Worm (Caenorhabditis elegans): ENCODE measurements around the gene K03H1.12.
A peak's percentile ranks its signal among the peaks of the same experiment; 100 is the strongest.

The K03H1.12 gene

DNA sequence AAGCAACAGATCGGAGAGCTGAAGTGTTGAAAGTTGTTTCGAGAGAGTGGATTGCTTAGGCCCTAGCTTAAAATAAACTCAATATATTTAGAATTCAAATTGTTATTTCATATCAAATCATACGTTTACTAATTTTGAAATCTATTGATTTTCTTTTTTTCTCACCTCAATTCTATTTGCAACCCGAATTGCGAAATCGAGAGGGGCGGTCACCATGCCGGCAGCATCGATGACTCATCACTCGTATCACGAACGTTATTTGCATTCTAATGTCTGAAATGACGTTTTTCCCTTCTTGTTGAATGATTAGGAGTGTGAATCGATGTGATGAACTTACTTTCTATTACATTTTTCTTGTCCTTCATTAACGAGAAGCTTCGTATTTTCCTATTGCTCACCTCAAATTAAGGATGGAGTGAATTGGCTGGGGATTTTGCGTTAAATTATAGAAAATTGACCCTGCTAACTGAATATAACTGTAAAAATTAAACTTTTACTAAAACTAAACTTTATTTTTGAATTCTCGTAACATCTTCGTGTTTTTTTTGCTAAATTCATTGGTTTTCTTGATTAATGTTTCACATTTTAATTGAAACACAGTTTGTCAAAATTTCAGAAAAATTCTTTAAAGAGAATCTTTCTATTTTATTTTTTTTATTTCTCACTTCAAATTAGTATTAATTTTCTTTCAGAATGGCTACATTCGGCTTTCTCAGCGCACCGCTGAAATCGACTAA lies 15.4 kb downstream of the K03H1.12 start, which contains the start of gene alx-1 (continued):
- TF ChIP-seq T26A8.4 (GFP tag; IDR thresholded peaks at IDR 0.05) = no peak
- TF ChIP-seq lin-13 (GFP tag; optimal IDR thresholded peaks at IDR 0.05) = no peak
- peak; percentile 14 for TF ChIP-seq nhr-28 (tag; optimal IDR thresholded peaks at IDR 0.05)
- no peak for TF ChIP-seq mdl-1 (tag; optimal IDR thresholded peaks at IDR 0.05)
- TF ChIP-seq zfp-3 (GFP tag; conservative IDR thresholded peaks at IDR 0.05) = no peak
- no peak for TF ChIP-seq zip-11 (GFP tag; IDR thresholded peaks at IDR 0.05)
- TF ChIP-seq spr-1 (tag; optimal IDR thresholded peaks at IDR 0.05) = no peak
- TF ChIP-seq ztf-11 (tag; optimal IDR thresholded peaks at IDR 0.05) = no peak
- TF ChIP-seq nhr-76 (tag; optimal IDR thresholded peaks at IDR 0.05) = no peak
- no peak for TF ChIP-seq hif-1 (tag; optimal IDR thresholded peaks at IDR 0.05)
- TF ChIP-seq mxl-2 (GFP tag; conservative IDR thresholded peaks at IDR 0.05) = no peak
- TF ChIP-seq daf-19 (GFP tag; conservative IDR thresholded peaks at IDR 0.05) = no peak
- TF ChIP-seq dmd-9 (GFP tag; IDR thresholded peaks at IDR 0.05) = no peak
- TF ChIP-seq ceh-62 (tag; optimal IDR thresholded peaks at IDR 0.05) = no peak
- TF ChIP-seq ceh-44 (GFP tag; IDR thresholded peaks at IDR 0.05) = no peak
- TF ChIP-seq hlh-11 (tag; optimal IDR thresholded peaks at IDR 0.05) = peak; percentile 23
- TF ChIP-seq tag-97 (GFP tag; IDR thresholded peaks at IDR 0.05) = no peak
- no peak for TF ChIP-seq hmg-1.1 (GFP tag; IDR thresholded peaks at IDR 0.05)
- TF ChIP-seq jun-1 (tag; optimal IDR thresholded peaks at IDR 0.05) = peak; percentile 19
- no peak for TF ChIP-seq sdz-12 (GFP tag; optimal IDR thresholded peaks at IDR 0.05)

DNA sequence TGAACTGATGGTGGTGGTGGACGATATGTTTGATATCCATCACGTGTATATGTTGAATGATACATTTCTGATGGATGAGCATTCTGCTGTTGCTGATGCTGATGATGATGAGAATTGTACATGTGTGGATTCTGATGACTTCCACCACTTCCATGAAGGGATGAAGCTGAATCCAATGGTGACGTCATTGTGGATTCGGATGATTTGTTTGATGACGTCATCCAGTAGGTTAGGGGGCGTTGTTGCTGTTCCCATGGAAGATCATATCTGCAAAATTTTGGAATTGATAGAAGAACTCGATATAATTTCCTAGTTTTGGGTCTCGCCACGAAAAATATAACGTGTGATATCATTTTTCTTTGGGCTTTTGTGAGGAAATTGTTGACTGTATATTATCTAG lies 22.0 kb downstream of the K03H1.12 start:
- TF ChIP-seq hlh-30 (tag; optimal IDR thresholded peaks at IDR 0.05; ENCODE audit: insufficient read depth) = no peak
- TF ChIP-seq ZK337.2 (GFP tag; IDR thresholded peaks at IDR 0.05) = 0 out of 2 replicates have a peak, but pooled peaks have one; percentile 42
- 0 out of 2 replicates have a peak, but pooled peaks have one; percentile 19 for TF ChIP-seq T26A8.4 (GFP tag; IDR thresholded peaks at IDR 0.05)
- no peak for TF ChIP-seq madf-5 (GFP tag; IDR thresholded peaks at IDR 0.05)

DNA sequence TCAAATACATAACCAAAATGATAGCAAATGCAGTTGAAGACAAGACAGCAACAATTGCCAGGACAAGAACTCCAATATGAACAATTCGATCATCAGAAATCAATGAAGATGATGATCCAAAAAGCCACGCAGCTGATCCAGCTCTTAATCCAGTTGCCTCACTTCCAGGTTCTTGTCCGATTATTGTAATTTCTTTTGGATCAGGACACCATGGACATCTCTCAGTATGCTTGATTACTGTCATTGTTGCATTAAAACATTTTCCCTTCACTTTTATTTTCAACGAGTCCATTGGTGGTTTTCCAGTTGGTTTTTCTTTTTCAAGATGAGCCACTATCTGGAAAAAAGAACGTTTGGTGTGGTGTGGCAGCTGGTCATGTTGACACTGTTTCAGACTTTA lies 23.0 kb downstream of the K03H1.12 start:
- no peak for TF ChIP-seq zfp-2 (tag; optimal IDR thresholded peaks at IDR 0.05)
- peak in 1 of 2 experiments; percentile 57 for TF ChIP-seq unc-62 (GFP tag; optimal IDR thresholded peaks at IDR 0.05 in 1 of 2)
- TF ChIP-seq unc-62 (tag; optimal IDR thresholded peaks at IDR 0.05) = no peak
- TF ChIP-seq aha-1 (tag) = peak; percentile 70
- TF ChIP-seq zag-1 (tag; optimal IDR thresholded peaks at IDR 0.05) = no peak
- no peak for TF ChIP-seq F10B5.3 (tag; optimal IDR thresholded peaks at IDR 0.05)
- TF ChIP-seq tag-97 (GFP tag; IDR thresholded peaks at IDR 0.05) = no peak
- TF ChIP-seq daf-8 (GFP tag; IDR thresholded peaks at IDR 0.05) = no peak
- TF ChIP-seq ctbp-1 (GFP tag; IDR thresholded peaks at IDR 0.05) = no peak
- TF ChIP-seq lir-3 (tag; optimal IDR thresholded peaks at IDR 0.05) = no peak
- no peak for TF ChIP-seq nhr-28 (tag; optimal IDR thresholded peaks at IDR 0.05)
- no peak for TF ChIP-seq sdz-12 (GFP tag; optimal IDR thresholded peaks at IDR 0.05)
- TF ChIP-seq mdl-1 (tag; optimal IDR thresholded peaks at IDR 0.05) = no peak
- TF ChIP-seq hlh-30 (tag; optimal IDR thresholded peaks at IDR 0.05; ENCODE audit: insufficient read depth) = no peak
- TF ChIP-seq nhr-77 (tag; optimal IDR thresholded peaks at IDR 0.05) = no peak
- no peak for TF ChIP-seq aly-2 (tag; optimal IDR thresholded peaks at IDR 0.05)
- TF ChIP-seq vab-7 (GFP tag; IDR thresholded peaks at IDR 0.05) = no peak
- TF ChIP-seq dve-1 (tag; optimal IDR thresholded peaks at IDR 0.05; ENCODE audit: insufficient read depth) = no peak
- TF ChIP-seq skn-1 (tag; optimal IDR thresholded peaks at IDR 0.05) = no peak

Data from whole organism, L4 larva.